Worm (Caenorhabditis elegans): Measurements from ENCODE around the gene tofu-7.

DNA sequence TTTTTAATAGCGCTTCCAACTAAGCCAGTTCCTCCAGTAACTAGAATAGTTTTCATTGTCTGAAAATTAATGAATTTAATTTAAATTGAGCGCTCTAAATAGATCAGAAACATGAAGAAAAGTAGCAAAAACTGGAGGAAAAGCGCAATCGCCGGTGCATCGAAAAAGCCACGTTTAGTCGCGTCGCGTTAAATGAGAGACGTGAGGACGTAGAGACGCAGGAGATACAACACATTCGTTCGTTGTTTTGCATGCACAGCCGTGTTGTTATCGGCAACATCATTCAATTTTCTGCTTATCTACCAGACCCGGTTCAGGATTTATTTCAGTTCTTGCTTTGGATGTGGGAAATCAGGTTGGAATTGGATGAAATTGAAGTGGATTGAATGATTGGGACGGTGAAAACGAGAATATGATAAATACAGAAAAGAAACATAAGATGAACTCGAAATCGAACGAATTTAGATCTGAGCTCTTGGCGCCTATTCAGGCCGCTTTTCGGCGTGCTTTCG lies 17.4 kb downstream of the tofu-7 start, which contains the start of gene ger-1:
- no peak for TF ChIP-seq nhr-77 (tag; optimal IDR thresholded peaks at IDR 0.05)
- no peak for TF ChIP-seq egl-27 (tag; optimal IDR thresholded peaks at IDR 0.05)
- TF ChIP-seq fos-1 (tag; optimal IDR thresholded peaks at IDR 0.05), result no peak
- no peak for TF ChIP-seq unc-62 (GFP tag; optimal IDR thresholded peaks at IDR 0.05 in 1 of 2)
- TF ChIP-seq unc-62 (tag; optimal IDR thresholded peaks at IDR 0.05), result no peak
- TF ChIP-seq R02D3.7 (tag; optimal IDR thresholded peaks at IDR 0.05), result no peak
- no peak for TF ChIP-seq daf-19 (GFP tag; conservative IDR thresholded peaks at IDR 0.05)

Data from whole organism, L4 larva.